Fruit fly (Drosophila melanogaster): ENCODE results near the gene CG15357.

CG15357 gene

DNA sequence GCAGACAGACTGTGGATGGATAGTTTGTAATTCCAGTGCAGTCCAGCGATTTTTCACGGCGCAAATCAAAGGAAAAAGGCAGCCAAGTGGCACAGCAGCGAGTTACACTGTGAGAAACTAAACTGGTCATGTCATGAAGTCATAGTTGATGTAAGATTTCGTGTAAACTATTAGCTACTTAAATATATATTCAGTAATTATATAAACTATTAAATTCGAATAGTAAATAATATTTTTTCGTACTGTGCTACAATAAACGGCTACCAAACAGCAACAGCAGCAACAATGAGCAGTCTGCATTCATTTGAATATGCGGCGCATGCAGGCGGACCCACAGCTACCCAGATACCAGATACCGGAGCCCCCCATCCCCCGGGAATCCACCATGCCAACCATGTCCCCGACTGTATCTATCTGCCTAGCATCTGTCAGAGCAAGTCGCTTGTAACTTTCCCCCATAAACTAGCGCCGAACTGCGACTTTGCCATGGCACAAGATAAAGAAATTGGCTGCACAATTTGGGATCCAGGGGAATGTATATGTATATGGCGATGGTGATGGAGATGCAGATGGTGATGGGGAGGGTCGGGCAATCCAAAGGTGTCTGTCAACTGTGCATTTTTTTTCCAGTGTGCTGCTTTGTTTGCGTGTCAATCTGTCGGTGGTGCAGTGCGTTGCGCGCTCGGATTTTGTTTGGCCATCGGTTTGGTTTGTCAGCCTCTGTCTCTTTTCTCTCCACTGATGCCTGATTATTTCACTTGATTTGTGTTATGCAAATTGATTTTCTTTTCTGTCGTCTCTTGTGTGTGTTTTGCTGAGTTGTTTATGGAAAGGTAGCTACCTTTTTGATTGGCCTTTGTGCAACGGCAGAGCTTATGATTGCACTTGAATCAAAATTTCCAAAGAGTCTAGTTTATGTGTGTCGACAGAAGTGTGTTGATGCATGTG lies 19.3 kb downstream of the CG15357 start (continued):
- no peak for TF ChIP-seq CG9609 (GFP tag; optimal IDR thresholded peaks at IDR 0.05)
- TF ChIP-seq trh (GFP tag; optimal IDR thresholded peaks at IDR 0.05) = no peak
- TF ChIP-seq CG4854 (GFP tag; optimal IDR thresholded peaks at IDR 0.05) = no peak
- TF ChIP-seq CG16815 (GFP tag; optimal IDR thresholded peaks at IDR 0.05) = no peak
- no peak for TF ChIP-seq Myb (GFP tag; optimal IDR thresholded peaks at IDR 0.05)
- TF ChIP-seq CG2712 (tag; optimal IDR thresholded peaks at IDR 0.05) = peak; percentile 56
- no peak for TF ChIP-seq CG3995 (GFP tag; optimal IDR thresholded peaks at IDR 0.05)
- no peak for TF ChIP-seq jing (GFP tag; optimal IDR thresholded peaks at IDR 0.05)
- no peak for TF ChIP-seq otp (GFP tag; IDR thresholded peaks at IDR 0.05)
- no peak for TF ChIP-seq CG4360 (GFP tag; IDR thresholded peaks at IDR 0.05)
- TF ChIP-seq fd96Cb (tag; optimal IDR thresholded peaks at IDR 0.05) = peak; percentile 35
- TF ChIP-seq ham (GFP tag; IDR thresholded peaks at IDR 0.05) = no peak
- TF ChIP-seq Side (GFP tag; optimal IDR thresholded peaks at IDR 0.05) = no peak
- peak; percentile 54; the same call in 1 of the 2 replicates for TF ChIP-seq vvl (GFP tag; IDR thresholded peaks at IDR 0.05)
- no peak for TF ChIP-seq Hr39 (optimal IDR thresholded peaks at IDR 0.05)
- peak; percentile 25 for TF ChIP-seq CG2678 (tag; optimal IDR thresholded peaks at IDR 0.05)
- no peak for TF ChIP-seq sna (GFP tag; IDR thresholded peaks at IDR 0.05; ENCODE audit: partially characterized antibody)
- no peak for TF ChIP-seq eyg (GFP tag; optimal IDR thresholded peaks at IDR 0.05)
- TF ChIP-seq ERR (GFP tag; optimal IDR thresholded peaks at IDR 0.05) = no peak
- TF ChIP-seq CG18262 (tag; optimal IDR thresholded peaks at IDR 0.05) = peak; percentile 41
- 0 out of 2 replicates have a peak, but pooled peaks have one; percentile 11 for TF ChIP-seq CG10366 (GFP tag; IDR thresholded peaks at IDR 0.05)
- TF ChIP-seq Sry-β (GFP tag; optimal IDR thresholded peaks at IDR 0.05) = no peak
- peak; percentile 14; the same call in 1 of the 3 replicates for TF ChIP-seq jigr1 (GFP tag; IDR thresholded peaks at IDR 0.05)
- TF ChIP-seq CHES-1-like (GFP tag; optimal IDR thresholded peaks at IDR 0.05) = no peak
- 0 out of 3 replicates have a peak, but pooled peaks have one; percentile 20 for TF ChIP-seq CG7357 (GFP tag; IDR thresholded peaks at IDR 0.05)
- TF ChIP-seq CG1832 (GFP tag; optimal IDR thresholded peaks at IDR 0.05) = no peak

DNA sequence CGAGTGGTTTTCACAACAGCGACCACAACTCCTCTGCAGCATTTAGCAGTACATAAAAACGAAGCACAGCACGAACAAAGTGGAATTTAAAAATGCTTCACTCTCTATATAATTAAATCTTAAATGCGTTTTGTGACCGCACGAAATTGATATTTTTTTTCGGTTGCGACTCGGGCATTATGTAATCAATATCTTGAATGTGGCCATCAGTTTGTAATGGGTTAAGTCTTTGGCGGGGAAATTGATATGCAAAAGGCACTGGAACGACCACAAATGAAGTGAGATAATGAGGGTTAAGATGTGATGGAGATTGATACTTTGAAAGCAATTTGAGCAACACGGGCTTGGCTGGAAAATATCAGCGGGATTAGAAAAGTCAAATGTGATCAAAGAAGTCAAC lies 21.7 kb downstream of the CG15357 start:
- TF ChIP-seq oc (tag; optimal IDR thresholded peaks at IDR 0.05) (peak; percentile 55), Pdp1 (GFP tag; optimal IDR thresholded peaks at IDR 0.05) (peak in 1 of 2 experiments; percentile 88), run (tag; optimal IDR thresholded peaks at IDR 0.05) (peak; percentile 0), CG11085 (GFP tag; IDR thresholded peaks at IDR 0.05) (0 out of 2 replicates have a peak, but pooled peaks have one; percentile 23), Hr3 (GFP tag; optimal IDR thresholded peaks at IDR 0.05) (no peak)

DNA sequence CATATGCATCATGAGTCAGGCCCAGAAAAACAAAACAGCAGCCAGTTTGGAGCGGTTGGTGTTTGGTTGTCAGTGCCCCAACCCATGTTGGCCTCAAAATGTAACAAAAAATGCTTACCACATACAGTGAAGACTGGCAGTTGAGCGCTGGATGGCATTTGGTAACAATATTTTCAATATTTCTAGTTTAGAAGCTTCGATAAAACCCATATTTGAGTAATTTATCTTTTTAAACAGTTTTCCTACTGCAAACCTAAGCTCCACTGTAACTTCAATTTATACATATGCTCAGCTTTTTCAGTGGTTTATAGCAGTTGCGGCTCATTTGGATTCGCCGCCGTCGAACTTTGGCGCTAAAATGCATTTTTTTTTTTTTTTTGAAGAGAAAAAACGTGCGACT lies 29.0 kb downstream of the CG15357 start:
- TF ChIP-seq CG3726 (GFP tag; IDR thresholded peaks at IDR 0.05) (peak; percentile 56; the same call in 1 of the 3 replicates), wdn (GFP tag; IDR thresholded peaks at IDR 0.05) (no peak), pita (GFP tag; optimal IDR thresholded peaks at IDR 0.05) (no peak), cato (GFP tag; optimal IDR thresholded peaks at IDR 0.05; ENCODE audit: borderline replicate concordance) (peak; percentile 2), CG17328 (GFP tag; IDR thresholded peaks at IDR 0.05) (peak; percentile 61), CG13123 (GFP tag; optimal IDR thresholded peaks at IDR 0.05) (no peak), hth (optimal IDR thresholded peaks at IDR 0.05) (no peak), disco-r (GFP tag; optimal IDR thresholded peaks at IDR 0.05) (no peak), lola (GFP tag; optimal IDR thresholded peaks at IDR 0.05) (no peak), CG5953 (GFP tag; IDR thresholded peaks at IDR 0.05) (peak; percentile 65), H15 (GFP tag; IDR thresholded peaks at IDR 0.05) (peak; percentile 67; the same call in 2 of the 3 replicates), dm (GFP tag; optimal IDR thresholded peaks at IDR 0.05) (no peak), sim (GFP tag; IDR thresholded peaks at IDR 0.05) (peak; percentile 36; the same call in 1 of the 2 replicates), grn (GFP tag; optimal IDR thresholded peaks at IDR 0.05) (no peak), CG12391 (tag; optimal IDR thresholded peaks at IDR 0.05) (peak; percentile 40), phol (tag; optimal IDR thresholded peaks at IDR 0.05) (peak; percentile 59), CG12155 (GFP tag; optimal IDR thresholded peaks at IDR 0.05) (no peak), Hr51 (GFP tag; optimal IDR thresholded peaks at IDR 0.05) (peak in 1 of 2 experiments; percentile 59)
